Fruit fly (Drosophila melanogaster) whole organism, adult: ENCODE results near the gene CG31415.
A peak's percentile ranks its signal among the peaks of the same experiment; 100 is the strongest.

Experiments used
- CG12768 ChIP-seq: fragments of 200-800 bp; sonication (Bioruptor generic); optimal IDR thresholded peaks from 2 replicates; lab custom pipeline; 2017; ENCODE audit warnings: missing biosample characterization, missing genetic modification characterization, mild to moderate bottlenecking, moderate library complexity, missing genetic modification reagents
- Clk ChIP-seq: fragments of 200-800 bp; sonication (Bioruptor generic); optimal IDR thresholded peaks from 2 replicates; lab custom pipeline; 2017; ENCODE audit warnings: missing biosample characterization, missing genetic modification characterization
- Mnt ChIP-seq: fragments of 200-800 bp; sonication (Bioruptor generic); optimal IDR thresholded peaks from 2 replicates; lab custom pipeline; 2016; ENCODE audit warnings: missing biosample characterization, mild to moderate bottlenecking, missing genetic modification characterization
- bab1 ChIP-seq: fragments of 200-800 bp; sonication (Bioruptor generic); optimal IDR thresholded peaks from 3 replicates; lab custom pipeline; 2019; ENCODE audit warnings: missing biosample characterization, mild to moderate bottlenecking, missing genetic modification characterization, moderate library complexity
- cnc ChIP-seq, 2 experiments: fragments of >200 bp; optimal IDR thresholded peaks; 2 replicates each; lab custom pipeline; 2017
- tj ChIP-seq: fragments of 200-800 bp; sonication (Bioruptor generic); optimal IDR thresholded peaks from 3 replicates; lab custom pipeline; 2017; ENCODE audit warnings: missing biosample characterization, mild to moderate bottlenecking, missing genetic modification characterization, moderate library complexity

DNA sequence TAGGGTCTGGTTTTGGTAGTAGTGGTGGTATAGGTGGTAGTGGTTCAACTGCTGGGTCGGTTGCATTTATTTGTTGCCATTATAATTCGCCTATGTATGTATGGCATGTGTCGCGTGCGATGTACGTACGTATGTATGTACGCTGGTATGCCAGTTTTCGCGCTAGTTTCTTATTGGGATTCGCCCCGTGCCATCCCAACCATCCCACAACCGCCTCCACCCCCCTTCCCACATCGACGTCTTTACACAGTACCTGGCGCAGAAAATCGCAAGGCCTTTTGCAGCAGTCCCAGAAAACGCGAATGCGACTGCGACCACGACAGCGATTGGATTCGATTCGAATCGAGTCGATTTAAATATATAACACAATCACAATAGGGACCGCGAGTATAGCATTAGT, 33.1 kb upstream of the CG31415 start:
- no peak for TF ChIP-seq bab1 (GFP tag; lab: Kevin White, UChicago)
- TF ChIP-seq CG12768 (GFP tag; lab: Kevin White, UChicago), result no peak
- no peak for TF ChIP-seq tj
- TF ChIP-seq Clk (GFP tag; lab: Kevin White, UChicago), result no peak
- no peak for TF ChIP-seq cnc (optimal IDR thresholded peaks at IDR 0.05; lab: Kevin White, UChicago)
- TF ChIP-seq Mnt (GFP tag; lab: Kevin White, UChicago), result peak; percentile 62
